Fruit fly (Drosophila melanogaster) whole organism, prepupa: ENCODE measurements around the gene CG13901.
A peak's percentile ranks its signal among the peaks of the same experiment; 100 is the strongest.

Experiments used
- CG10631 ChIP-seq: fragments of 200-800 bp; sonication (Bioruptor generic); optimal IDR thresholded peaks from 2 replicates; lab custom pipeline; 2016; ENCODE audit warnings: missing biosample characterization, missing genetic modification characterization
- CG11902 ChIP-seq: fragments of 200-800 bp; sonication (Bioruptor generic); optimal IDR thresholded peaks from 3 replicates; lab custom pipeline; 2016; ENCODE audit warnings: missing biosample characterization, missing genetic modification characterization
- Gug ChIP-seq: fragments of 200-800 bp; sonication (Bioruptor generic); IDR thresholded peaks from 2 replicates; pipeline ENCODE4 v1.3.6; 2022; ENCODE audit warnings: missing biosample characterization, missing genetic modification characterization
- Smox ChIP-seq: fragments of 200-800 bp; sonication (Bioruptor generic); optimal IDR thresholded peaks from 3 replicates; lab custom pipeline; 2016; ENCODE audit warnings: missing biosample characterization, missing genetic modification characterization
- ss ChIP-seq, 2 experiments: fragments of 200-800 bp; sonication (Bioruptor generic); optimal IDR thresholded peaks; 2 replicates in 1 of 2; 3 replicates in 1 of 2; lab custom pipeline; 2017 to 2018; ENCODE audit warnings: mild to moderate bottlenecking in 2 of 2, missing biosample characterization in 2 of 2, missing genetic modification characterization in 2 of 2, moderate library complexity in 1 of 2
- svp ChIP-seq: fragments of 200-800 bp; sonication (Bioruptor generic); peaks from one replicate; lab custom pipeline; 2016; ENCODE audit warnings: missing biosample characterization, missing genetic modification characterization
- topi ChIP-seq: fragments of 200-800 bp; sonication (Bioruptor generic); optimal IDR thresholded peaks from 3 replicates; lab custom pipeline; 2016; ENCODE audit warnings: missing biosample characterization, missing genetic modification characterization

DNA sequence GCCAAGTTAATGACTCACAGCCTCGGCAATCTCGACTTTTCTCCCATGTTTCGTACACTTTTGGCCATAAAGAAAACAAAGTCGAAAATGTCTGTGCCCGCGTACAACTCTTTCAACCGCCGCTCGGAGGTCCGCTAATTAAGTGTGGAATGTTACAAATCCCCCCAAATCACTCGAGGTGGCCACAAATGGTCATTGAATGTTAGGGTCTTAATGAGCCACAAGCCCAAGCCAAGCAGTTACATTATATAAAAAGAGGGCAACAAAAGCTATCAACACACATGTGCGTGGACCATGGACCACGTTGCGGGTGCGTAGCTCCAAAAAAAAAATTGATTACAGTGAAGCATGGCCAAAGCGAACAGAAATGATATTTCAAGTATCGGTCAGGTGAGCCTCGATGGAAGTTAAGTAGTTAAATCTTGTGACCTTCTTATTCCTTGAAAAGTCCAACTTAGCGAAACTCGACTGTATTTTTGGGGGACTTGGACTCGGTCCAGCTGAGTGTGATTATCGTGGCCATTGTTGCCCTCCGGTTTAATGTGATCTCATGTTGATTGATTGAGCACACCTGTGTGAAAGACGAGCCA, 18.2 kb downstream of the CG13901 start:
- TF ChIP-seq topi (GFP tag; lab: Kevin White, UChicago) (peak; percentile 79), Smox (GFP tag; lab: Kevin White, UChicago) (peak; percentile 69), ss (GFP tag; optimal IDR thresholded peaks at IDR 0.05; lab: Kevin White, UChicago) (no peak), svp (GFP tag; lab: Kevin White, UChicago) (peak; percentile 90), CG11902 (peak; percentile 69), Gug (GFP tag; lab: Robert Waterston, UW) (no peak), CG10631 (peak; percentile 23)
